Fruit fly (Drosophila melanogaster) whole organism, embryonic: Measurements from ENCODE around the gene Lcp65Ac.

ENCODE experiments used
- Ada2b ChIP-seq: fragments of 200-800 bp; sonication (Bioruptor generic); IDR thresholded peaks from 2 replicates; pipeline ENCODE4 v1.3.6; 2022; ENCODE audit warnings: missing biosample characterization, missing genetic modification characterization
- Adf1 ChIP-seq: fragments of 200-800 bp; sonication (Bioruptor generic); IDR thresholded peaks from 2 replicates; pipeline ENCODE4 v1.3.6; 2022; ENCODE audit warnings: missing biosample characterization, missing genetic modification characterization
- CG10543 ChIP-seq: fragments of 200-800 bp; sonication (Bioruptor generic); optimal IDR thresholded peaks from 3 replicates; lab custom pipeline; 2017; ENCODE audit warnings: missing biosample characterization, mild to moderate bottlenecking, missing genetic modification characterization, moderate library complexity
- CG11093 ChIP-seq: fragments of 200-800 bp; sonication (Bioruptor generic); IDR thresholded peaks from 3 replicates; pipeline ENCODE4 v1.3.6; 2022; ENCODE audit warnings: missing biosample characterization, missing genetic modification characterization
- CG12391 ChIP-seq: fragments of 200-800 bp; sonication (Bioruptor generic); optimal IDR thresholded peaks from 3 replicates; lab custom pipeline; 2018; ENCODE audit warnings: missing biosample characterization, mild to moderate bottlenecking, missing genetic modification characterization, moderate library complexity
- CG13287 ChIP-seq: fragments of 200-800 bp; sonication (Bioruptor generic); IDR thresholded peaks from 2 replicates; pipeline ENCODE4 v1.3.6; 2022; ENCODE audit warnings: missing biosample characterization, missing genetic modification characterization; ENCODE audit not compliant: partially characterized antibody
- CG1529 ChIP-seq: fragments of 200-800 bp; sonication (Bioruptor generic); optimal IDR thresholded peaks from 3 replicates; lab custom pipeline; 2018; ENCODE audit warnings: missing biosample characterization, missing genetic modification characterization
- CG17186 ChIP-seq: fragments of 200-800 bp; sonication (Bioruptor generic); optimal IDR thresholded peaks from 3 replicates; lab custom pipeline; 2017; ENCODE audit warnings: missing biosample characterization, missing genetic modification reagents, missing genetic modification characterization
- CG18262 ChIP-seq: fragments of 200-800 bp; optimal IDR thresholded peaks from 3 replicates; lab custom pipeline; 2019; ENCODE audit warnings: missing biosample characterization, mild to moderate bottlenecking, missing genetic modification characterization, moderate library complexity
- CG32767 ChIP-seq: fragments of 200-800 bp; sonication (Bioruptor generic); IDR thresholded peaks from 2 replicates; pipeline ENCODE4 v1.3.6; 2022; ENCODE audit warnings: missing biosample characterization, missing genetic modification characterization
- CG4328 ChIP-seq: fragments of 200-800 bp; sonication (Bioruptor generic); optimal IDR thresholded peaks from 3 replicates; lab custom pipeline; 2017; ENCODE audit warnings: missing biosample characterization, missing genetic modification reagents, missing genetic modification characterization
- CG4820 ChIP-seq: fragments of 200-800 bp; sonication (Bioruptor generic); optimal IDR thresholded peaks from 3 replicates; lab custom pipeline; 2016; ENCODE audit warnings: missing biosample characterization, missing genetic modification characterization
- CG4854 ChIP-seq: fragments of 200-800 bp; sonication (Bioruptor generic); optimal IDR thresholded peaks from 2 replicates; lab custom pipeline; 2016; ENCODE audit warnings: missing biosample characterization, missing genetic modification characterization, inconsistent platforms
- CG7271 ChIP-seq: fragments of 200-800 bp; sonication (Bioruptor generic); optimal IDR thresholded peaks from 2 replicates; lab custom pipeline; 2018; ENCODE audit warnings: missing biosample characterization, mild to moderate bottlenecking, missing genetic modification characterization, moderate library complexity
- CG7839 ChIP-seq: fragments of 200-800 bp; sonication (Bioruptor generic); optimal IDR thresholded peaks from 3 replicates; lab custom pipeline; 2018; ENCODE audit warnings: missing biosample characterization, mild to moderate bottlenecking, missing genetic modification characterization, moderate library complexity
- CG7928 ChIP-seq: fragments of 200-800 bp; sonication (Bioruptor generic); optimal IDR thresholded peaks from 2 replicates; lab custom pipeline; 2017; ENCODE audit warnings: missing biosample characterization, mild to moderate bottlenecking, missing genetic modification characterization
- CG7963 ChIP-seq: fragments of 200-800 bp; sonication (Bioruptor generic); IDR thresholded peaks from 3 replicates; pipeline ENCODE4 v1.3.6; 2022; ENCODE audit warnings: missing biosample characterization, missing genetic modification characterization; ENCODE audit not compliant: partially characterized antibody
- CG8359 ChIP-seq: fragments of 200-800 bp; sonication (Bioruptor generic); optimal IDR thresholded peaks from 2 replicates; lab custom pipeline; 2017; ENCODE audit warnings: missing biosample characterization, mild to moderate bottlenecking, missing genetic modification characterization, borderline replicate concordance
- Camta ChIP-seq: fragments of 200-800 bp; sonication (Bioruptor generic); optimal IDR thresholded peaks from 2 replicates; lab custom pipeline; 2016; ENCODE audit warnings: missing biosample characterization, missing genetic modification characterization
- CkIIα-i1 ChIP-seq: fragments of 200-800 bp; sonication (Bioruptor generic); IDR thresholded peaks from 2 replicates; pipeline ENCODE4 v1.3.6; 2022; ENCODE audit warnings: missing biosample characterization, missing genetic modification characterization
- CrebB ChIP-seq: fragments of 200-800 bp; sonication (Bioruptor generic); optimal IDR thresholded peaks from 3 replicates; lab custom pipeline; 2018; ENCODE audit warnings: missing biosample characterization, mild to moderate bottlenecking, missing genetic modification characterization
- Dp ChIP-seq: fragments of 200-800 bp; sonication (Bioruptor generic); optimal IDR thresholded peaks from 2 replicates; lab custom pipeline; 2018; ENCODE audit warnings: missing biosample characterization, mild to moderate bottlenecking, missing genetic modification characterization, moderate library complexity
- Eip74EF ChIP-seq, 2 experiments: fragments of 200-800 bp in 1 of 2; fragments of >200 bp in 1 of 2; sonication (Bioruptor generic) in 1 of 2; optimal IDR thresholded peaks; 2 replicates each; lab custom pipeline; 2017 to 2019; ENCODE audit warnings: missing biosample characterization in 2 of 2, missing genetic modification characterization in 2 of 2, mild to moderate bottlenecking in 1 of 2, moderate library complexity in 1 of 2
- Gug ChIP-seq: fragments of 200-800 bp; sonication (Bioruptor generic); IDR thresholded peaks from 4 replicates; pipeline ENCODE4 v1.3.6; 2022; ENCODE audit warnings: missing biosample characterization, missing genetic modification characterization
- HHEX ChIP-seq: fragments of 200-800 bp; sonication (Bioruptor generic); optimal IDR thresholded peaks from 3 replicates; lab custom pipeline; 2017; ENCODE audit warnings: missing biosample characterization, mild to moderate bottlenecking, missing genetic modification characterization, missing genetic modification reagents
- HLH54F ChIP-seq: fragments of 200-800 bp; sonication (Bioruptor generic); optimal IDR thresholded peaks from 3 replicates; lab custom pipeline; 2016; ENCODE audit warnings: missing biosample characterization, missing genetic modification characterization
- MBD-R2 ChIP-seq: fragments of 200-800 bp; sonication (Bioruptor generic); IDR thresholded peaks from 2 replicates; pipeline ENCODE4 v1.3.6; 2022; ENCODE audit warnings: missing biosample characterization, missing genetic modification characterization
- Mad ChIP-seq: fragments of 200-800 bp; sonication (Bioruptor generic); optimal IDR thresholded peaks from 2 replicates; lab custom pipeline; 2016; ENCODE audit warnings: missing biosample characterization, missing genetic modification characterization
- Pdp1 ChIP-seq, 2 experiments: fragments of 200-800 bp; sonication (Bioruptor generic); optimal IDR thresholded peaks; 3 replicates each; lab custom pipeline; 2016; ENCODE audit warnings: missing biosample characterization in 2 of 2, missing genetic modification characterization in 2 of 2, mild to moderate bottlenecking in 1 of 2, moderate library complexity in 1 of 2
- Sry-β ChIP-seq: fragments of 200-800 bp; sonication (Bioruptor generic); optimal IDR thresholded peaks from 2 replicates; lab custom pipeline; 2018; ENCODE audit warnings: missing biosample characterization, mild to moderate bottlenecking, missing genetic modification characterization, moderate library complexity
- Taf1 ChIP-seq: fragments of 200-800 bp; sonication (Bioruptor generic); IDR thresholded peaks from 2 replicates; pipeline ENCODE4 v1.3.6; 2022; ENCODE audit warnings: missing biosample characterization, missing genetic modification characterization
- YL-1 ChIP-seq: fragments of 200-800 bp; sonication (Bioruptor generic); optimal IDR thresholded peaks from 3 replicates; lab custom pipeline; 2017; ENCODE audit warnings: missing biosample characterization, mild to moderate bottlenecking, missing genetic modification characterization
- abd-A ChIP-seq: fragments of 200-800 bp; sonication (Bioruptor generic); optimal IDR thresholded peaks from 3 replicates; lab custom pipeline; 2019; ENCODE audit warnings: missing biosample characterization, mild to moderate bottlenecking, missing genetic modification characterization, moderate library complexity
- bowl ChIP-seq: fragments of 200-800 bp; sonication (Bioruptor generic); IDR thresholded peaks from 2 replicates; pipeline ENCODE4 v1.3.6; 2022; ENCODE audit warnings: missing biosample characterization, missing genetic modification characterization
- btn ChIP-seq: fragments of 200-800 bp; sonication (Bioruptor generic); optimal IDR thresholded peaks from 2 replicates; lab custom pipeline; 2016; ENCODE audit warnings: missing biosample characterization, missing genetic modification characterization
- chif ChIP-seq, 2 experiments: fragments of 200-800 bp; sonication (Bioruptor generic); optimal IDR thresholded peaks; 3 replicates each; lab custom pipeline; 2016; ENCODE audit warnings: missing biosample characterization in 2 of 2, missing genetic modification characterization in 2 of 2
- crc ChIP-seq: fragments of 200-800 bp; sonication (Bioruptor generic); optimal IDR thresholded peaks from 2 replicates; lab custom pipeline; 2016; ENCODE audit warnings: missing biosample characterization, missing genetic modification characterization
- dan ChIP-seq: fragments of 200-800 bp; sonication (Bioruptor generic); IDR thresholded peaks from 2 replicates; pipeline ENCODE4 v1.3.6; 2022; ENCODE audit warnings: missing biosample characterization, missing genetic modification characterization
- dmrt99B ChIP-seq: fragments of 200-800 bp; sonication (Bioruptor generic); optimal IDR thresholded peaks from 2 replicates; lab custom pipeline; 2018; ENCODE audit warnings: missing biosample characterization, mild to moderate bottlenecking, missing genetic modification characterization, moderate library complexity
- dysf ChIP-seq: fragments of 200-800 bp; sonication (Bioruptor generic); IDR thresholded peaks from 3 replicates; pipeline ENCODE4 v1.3.6; 2022; ENCODE audit warnings: missing biosample characterization, missing genetic modification characterization
- emc ChIP-seq: fragments of 200-800 bp; sonication (Bioruptor generic); optimal IDR thresholded peaks from 2 replicates; lab custom pipeline; 2016; ENCODE audit warnings: missing biosample characterization, missing genetic modification characterization
- ewg ChIP-seq: fragments of 200-800 bp; sonication (Bioruptor generic); optimal IDR thresholded peaks from 3 replicates; lab custom pipeline; 2017; ENCODE audit warnings: mild to moderate bottlenecking, missing biosample characterization, missing genetic modification reagents, missing genetic modification characterization
- exex ChIP-seq: fragments of 200-800 bp; sonication (Bioruptor generic); optimal IDR thresholded peaks from 4 replicates; lab custom pipeline; 2018; ENCODE audit warnings: missing biosample characterization, mild to moderate bottlenecking, missing genetic modification characterization, moderate library complexity
- gcm2 ChIP-seq: fragments of 200-800 bp; sonication (Bioruptor generic); optimal IDR thresholded peaks from 2 replicates; lab custom pipeline; 2016; ENCODE audit warnings: missing biosample characterization, missing genetic modification characterization
- ken ChIP-seq: fragments of 200-800 bp; sonication (Bioruptor generic); IDR thresholded peaks from 3 replicates; pipeline ENCODE4 v1.3.6; 2022; ENCODE audit warnings: missing biosample characterization, missing genetic modification characterization
- maf-S ChIP-seq: fragments of 200-800 bp; sonication (Bioruptor generic); optimal IDR thresholded peaks from 2 replicates; lab custom pipeline; 2016; ENCODE audit warnings: missing biosample characterization, missing genetic modification characterization
- nerfin-1 ChIP-seq: fragments of 200-800 bp; sonication (Bioruptor generic); optimal IDR thresholded peaks from 3 replicates; lab custom pipeline; 2019; ENCODE audit warnings: missing biosample characterization, mild to moderate bottlenecking, missing genetic modification characterization, moderate library complexity
- sr ChIP-seq: fragments of 200-800 bp; sonication (Bioruptor generic); IDR thresholded peaks from 3 replicates; pipeline ENCODE4 v1.3.6; 2022; ENCODE audit warnings: missing biosample characterization, missing genetic modification characterization
- tap ChIP-seq: fragments of 200-800 bp; optimal IDR thresholded peaks from 3 replicates; lab custom pipeline; 2019; ENCODE audit warnings: missing biosample characterization, mild to moderate bottlenecking, missing genetic modification characterization, moderate library complexity
- zfh2 ChIP-seq: fragments of 200-800 bp; sonication (Bioruptor generic); optimal IDR thresholded peaks from 2 replicates; lab custom pipeline; 2016; ENCODE audit warnings: missing biosample characterization, missing genetic modification characterization

Gene Lcp65Ac

DNA sequence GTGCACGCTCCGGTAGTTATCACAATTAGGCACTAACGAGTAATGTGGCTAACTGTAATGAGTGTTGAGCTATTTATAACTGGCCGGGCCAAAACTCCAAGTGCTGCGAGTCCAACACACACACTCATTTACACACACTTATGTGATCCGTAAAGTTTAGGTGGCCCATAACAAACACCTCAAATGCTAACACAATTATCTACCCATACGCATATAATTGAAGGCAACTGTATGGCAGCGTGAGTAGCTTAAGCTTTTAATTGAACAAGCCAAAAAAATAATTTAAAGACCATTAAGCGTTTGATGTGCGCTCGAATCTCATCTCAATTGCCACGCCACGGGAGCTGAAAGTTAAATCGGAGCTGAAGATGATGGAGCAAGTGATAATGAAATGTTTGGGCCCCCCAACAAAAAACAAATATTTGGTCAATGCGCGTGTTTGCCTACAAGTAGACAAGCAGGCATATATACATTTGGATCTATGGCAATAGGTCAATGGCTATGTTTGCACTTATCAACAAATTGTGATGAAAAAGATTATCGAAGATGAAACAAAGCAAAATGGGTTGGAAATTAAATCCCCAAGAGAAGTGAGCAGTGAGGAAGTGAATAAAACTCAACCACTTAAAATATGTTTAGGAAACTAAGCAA, 4.6 kb upstream of the Lcp65Ac start, which contains the start of gene Cpr65Av (continued):
- TF ChIP-seq exex (no peak), HHEX (GFP tag; lab: Kevin White, UChicago) (no peak), nerfin-1 (tag; lab: Kevin White, UChicago) (no peak), CG7271 (no peak), Sry-β (GFP tag; lab: Kevin White, UChicago) (no peak), Eip74EF (GFP tag; optimal IDR thresholded peaks at IDR 0.05; lab: Kevin White, UChicago) (peak in 1 of 2 experiments; percentile 11), CG4820 (no peak), ewg (GFP tag; lab: Kevin White, UChicago) (no peak), MBD-R2 (GFP tag; lab: Robert Waterston, UW) (no peak), emc (GFP tag; lab: Kevin White, UChicago) (no peak), crc (GFP tag; lab: Kevin White, UChicago) (no peak), bowl (GFP tag; lab: Robert Waterston, UW) (no peak), CG13287 (no peak), Mad (no peak), CG12391 (tag; lab: Kevin White, UChicago) (no peak), YL-1 (GFP tag; lab: Kevin White, UChicago) (no peak), maf-S (GFP tag; lab: Kevin White, UChicago) (no peak), Taf1 (GFP tag; lab: Robert Waterston, UW) (no peak), dan (GFP tag; lab: Robert Waterston, UW) (no peak), abd-A (tag; lab: Kevin White, UChicago) (no peak), gcm2 (GFP tag; lab: Kevin White, UChicago) (no peak), dmrt99B (tag; lab: Kevin White, UChicago) (peak; percentile 59), CG8359 (GFP tag; lab: Kevin White, UChicago) (no peak), tap (peak; percentile 42), CG4854 (no peak), btn (GFP tag; lab: Kevin White, UChicago) (no peak), Dp (no peak), CG7839 (tag; lab: Kevin White, UChicago) (no peak), Ada2b (GFP tag; lab: Robert Waterston, UW) (no peak), dysf (GFP tag; lab: Robert Waterston, UW) (no peak), HLH54F (GFP tag; lab: Kevin White, UChicago) (no peak), CG17186 (no peak), Adf1 (GFP tag; lab: Robert Waterston, UW) (no peak), CG18262 (tag; lab: Kevin White, UChicago) (no peak), Camta (no peak), ken (GFP tag; lab: Robert Waterston, UW) (no peak), sr (GFP tag; lab: Robert Waterston, UW) (0 out of 3 replicates have a peak, but pooled peaks have one; percentile 24), CG4328 (GFP tag; lab: Kevin White, UChicago) (no peak), CG7928 (GFP tag; lab: Kevin White, UChicago) (no peak), CrebB (tag; lab: Kevin White, UChicago) (peak; percentile 26), CG1529 (GFP tag; lab: Kevin White, UChicago) (peak; percentile 20), CG10543 (no peak), Gug (GFP tag; lab: Robert Waterston, UW) (no peak), chif (GFP tag; optimal IDR thresholded peaks at IDR 0.05; lab: Kevin White, UChicago) (peak in 1 of 2 experiments; percentile 13), CG32767 (GFP tag; lab: Robert Waterston, UW) (no peak), CG7963 (GFP tag; lab: Robert Waterston, UW) (no peak), zfh2 (GFP tag; lab: Kevin White, UChicago) (no peak), CG11093 (GFP tag; lab: Robert Waterston, UW) (no peak), Pdp1 (GFP tag; optimal IDR thresholded peaks at IDR 0.05; lab: Kevin White, UChicago) (no peak), CkIIα-i1 (no peak)
